Fruit fly (Drosophila melanogaster) whole organism, embryonic: ENCODE measurements around the gene CG13248.

Experiments
- Antp ChIP-seq: fragments of 200-800 bp; sonication (Bioruptor generic); optimal IDR thresholded peaks from 3 replicates; lab custom pipeline; 2016; ENCODE audit warnings: missing biosample characterization, missing genetic modification characterization
- CG10979 ChIP-seq: fragments of 200-800 bp; sonication (Bioruptor generic); optimal IDR thresholded peaks from 2 replicates; lab custom pipeline; 2018; ENCODE audit warnings: missing biosample characterization, mild to moderate bottlenecking, missing genetic modification characterization, moderate library complexity
- CG11456 ChIP-seq: fragments of 200-800 bp; sonication (Bioruptor generic); IDR thresholded peaks from 3 replicates; pipeline ENCODE4 v1.3.6; 2022; ENCODE audit warnings: missing biosample characterization, missing genetic modification characterization
- CG11695 ChIP-seq: fragments of 200-800 bp; sonication (Bioruptor generic); IDR thresholded peaks from 3 replicates; pipeline ENCODE4 v1.3.6; 2022; ENCODE audit warnings: missing biosample characterization, missing genetic modification characterization
- CG11723 ChIP-seq: fragments of 200-800 bp; sonication (Bioruptor generic); optimal IDR thresholded peaks from 2 replicates; lab custom pipeline; 2017; ENCODE audit warnings: missing biosample characterization, mild to moderate bottlenecking, missing genetic modification characterization
- CG12104 ChIP-seq: fragments of 200-800 bp; sonication (Bioruptor generic); optimal IDR thresholded peaks from 3 replicates; lab custom pipeline; 2016; ENCODE audit warnings: missing biosample characterization, missing genetic modification characterization
- CG12659 ChIP-seq: fragments of 200-800 bp; sonication (Bioruptor generic); optimal IDR thresholded peaks from 3 replicates; lab custom pipeline; 2017; ENCODE audit warnings: mild to moderate bottlenecking, missing biosample characterization, missing genetic modification reagents, missing genetic modification characterization
- CG12769 ChIP-seq: fragments of 200-800 bp; sonication (Bioruptor generic); optimal IDR thresholded peaks from 2 replicates; lab custom pipeline; 2019; ENCODE audit warnings: missing biosample characterization, mild to moderate bottlenecking, missing genetic modification characterization, moderate library complexity
- CG13296 ChIP-seq: fragments of 200-800 bp; sonication (Bioruptor generic); optimal IDR thresholded peaks from 3 replicates; lab custom pipeline; 2018; ENCODE audit warnings: missing biosample characterization, mild to moderate bottlenecking, missing genetic modification characterization
- CG1529 ChIP-seq: fragments of 200-800 bp; sonication (Bioruptor generic); optimal IDR thresholded peaks from 3 replicates; lab custom pipeline; 2018; ENCODE audit warnings: missing biosample characterization, missing genetic modification characterization
- CG16813 ChIP-seq: fragments of 200-800 bp; sonication (Bioruptor generic); IDR thresholded peaks from 3 replicates; pipeline ENCODE4 v1.3.6; 2022; ENCODE audit warnings: missing biosample characterization, missing genetic modification characterization; ENCODE audit not compliant: partially characterized antibody
- CG17359 ChIP-seq: fragments of 200-800 bp; sonication (Bioruptor generic); optimal IDR thresholded peaks from 3 replicates; lab custom pipeline; 2018; ENCODE audit warnings: missing biosample characterization, mild to moderate bottlenecking, missing genetic modification characterization, moderate library complexity
- CG17802 ChIP-seq: fragments of 200-800 bp; sonication (Bioruptor generic); optimal IDR thresholded peaks from 2 replicates; lab custom pipeline; 2018; ENCODE audit warnings: missing biosample characterization, mild to moderate bottlenecking, missing genetic modification characterization, moderate library complexity
- CG18476 ChIP-seq: fragments of 200-800 bp; sonication (Bioruptor generic); optimal IDR thresholded peaks from 2 replicates; lab custom pipeline; 2016; ENCODE audit warnings: missing biosample characterization, mild to moderate bottlenecking, missing genetic modification characterization
- CG18599 ChIP-seq: fragments of 200-800 bp; sonication (Bioruptor generic); optimal IDR thresholded peaks from 3 replicates; lab custom pipeline; 2017; ENCODE audit warnings: missing biosample characterization, missing genetic modification characterization, mild to moderate bottlenecking, moderate library complexity, missing genetic modification reagents
- CG32767 ChIP-seq: fragments of 200-800 bp; sonication (Bioruptor generic); IDR thresholded peaks from 2 replicates; pipeline ENCODE4 v1.3.6; 2022; ENCODE audit warnings: missing biosample characterization, missing genetic modification characterization
- CG3726 ChIP-seq: fragments of 200-800 bp; sonication (Bioruptor generic); IDR thresholded peaks from 3 replicates; pipeline ENCODE4, ENCODE4 v1.3.6; 2022; ENCODE audit warnings: missing biosample characterization, missing genetic modification characterization
- CG5180 ChIP-seq: fragments of 200-800 bp; sonication (Bioruptor generic); optimal IDR thresholded peaks from 3 replicates; lab custom pipeline; 2017; ENCODE audit warnings: missing biosample characterization, missing genetic modification characterization, mild to moderate bottlenecking, moderate library complexity, missing genetic modification reagents
- CG8290 ChIP-seq, 3 experiments: fragments of 200-800 bp; sonication (Bioruptor generic); optimal IDR thresholded peaks; 2 replicates each; lab custom pipeline; 2016 to 2019; ENCODE audit warnings: missing biosample characterization in 3 of 3, missing genetic modification characterization in 3 of 3, mild to moderate bottlenecking in 2 of 3, moderate library complexity in 1 of 3
- Max ChIP-seq: fragments of 200-800 bp; sonication (Bioruptor generic); optimal IDR thresholded peaks from 2 replicates; lab custom pipeline; 2016; ENCODE audit warnings: missing biosample characterization, mild to moderate bottlenecking, missing genetic modification characterization
- Med ChIP-seq: fragments of 200-800 bp; sonication (Bioruptor generic); peaks from one replicate; lab custom pipeline; 2016; ENCODE audit warnings: missing biosample characterization, missing genetic modification characterization, mild to moderate bottlenecking, inconsistent platforms, moderate library complexity
- Meics ChIP-seq: fragments of 200-800 bp; sonication (Bioruptor generic); optimal IDR thresholded peaks from 2 replicates; lab custom pipeline; 2017; ENCODE audit warnings: missing biosample characterization, mild to moderate bottlenecking, missing genetic modification characterization
- NfI ChIP-seq: fragments of 200-800 bp; sonication (Bioruptor generic); optimal IDR thresholded peaks from 3 replicates; lab custom pipeline; 2018; ENCODE audit warnings: missing biosample characterization, mild to moderate bottlenecking, missing genetic modification characterization, moderate library complexity
- PHDP ChIP-seq: fragments of 200-800 bp; sonication (Bioruptor generic); optimal IDR thresholded peaks from 3 replicates; lab custom pipeline; 2018; ENCODE audit warnings: missing biosample characterization, mild to moderate bottlenecking, missing genetic modification characterization, moderate library complexity
- Sox100B ChIP-seq: fragments of 200-800 bp; sonication (Bioruptor generic); optimal IDR thresholded peaks from 3 replicates; lab custom pipeline; 2018; ENCODE audit warnings: missing biosample characterization, mild to moderate bottlenecking, missing genetic modification characterization
- Taf1 ChIP-seq: fragments of 200-800 bp; sonication (Bioruptor generic); IDR thresholded peaks from 2 replicates; pipeline ENCODE4 v1.3.6; 2022; ENCODE audit warnings: missing biosample characterization, missing genetic modification characterization
- Vsx1 ChIP-seq: fragments of 200-800 bp; sonication (Bioruptor generic); optimal IDR thresholded peaks from 2 replicates; lab custom pipeline; 2017; ENCODE audit warnings: missing biosample characterization, mild to moderate bottlenecking, missing genetic modification characterization, missing genetic modification reagents
- ci ChIP-seq: fragments of 200-800 bp; sonication (Bioruptor generic); IDR thresholded peaks from 3 replicates; pipeline ENCODE4 v1.3.6; 2022; ENCODE audit warnings: missing biosample characterization, missing genetic modification characterization
- fru ChIP-seq: fragments of >200 bp; optimal IDR thresholded peaks from 2 replicates; lab custom pipeline; 2017
- gcm ChIP-seq: fragments of 200-800 bp; sonication (Bioruptor generic); optimal IDR thresholded peaks from 2 replicates; lab custom pipeline; 2019; ENCODE audit warnings: missing biosample characterization, mild to moderate bottlenecking, missing genetic modification characterization, moderate library complexity
- grau ChIP-seq: fragments of 200-800 bp; optimal IDR thresholded peaks from 3 replicates; lab custom pipeline; 2019; ENCODE audit warnings: missing biosample characterization, mild to moderate bottlenecking, missing genetic modification characterization, moderate library complexity
- grn ChIP-seq: fragments of 200-800 bp; sonication (Bioruptor generic); optimal IDR thresholded peaks from 3 replicates; lab custom pipeline; 2017; ENCODE audit warnings: missing biosample characterization, missing genetic modification characterization
- kay ChIP-seq: fragments of 200-800 bp; sonication (Bioruptor generic); optimal IDR thresholded peaks from 2 replicates; lab custom pipeline; 2016; ENCODE audit warnings: missing biosample characterization, missing genetic modification characterization
- mirr ChIP-seq: fragments of 200-800 bp; sonication (Bioruptor generic); optimal IDR thresholded peaks from 3 replicates; lab custom pipeline; 2018; ENCODE audit warnings: missing biosample characterization, mild to moderate bottlenecking, missing genetic modification characterization
- peb ChIP-seq: fragments of 200-800 bp; sonication (Bioruptor generic); IDR thresholded peaks from 2 replicates; pipeline ENCODE4 v1.3.6; 2022; ENCODE audit warnings: missing biosample characterization, missing genetic modification characterization
- pfk ChIP-seq: fragments of 200-800 bp; sonication (Bioruptor generic); optimal IDR thresholded peaks from 2 replicates; lab custom pipeline; 2018; ENCODE audit warnings: missing biosample characterization, mild to moderate bottlenecking, missing genetic modification characterization, moderate library complexity
- salm ChIP-seq: fragments of 200-800 bp; sonication (Bioruptor generic); optimal IDR thresholded peaks from 2 replicates; lab custom pipeline; 2018; ENCODE audit warnings: missing biosample characterization, mild to moderate bottlenecking, missing genetic modification characterization
- sc ChIP-seq, 3 experiments: fragments of >200 bp in 2 of 3; fragments of 200-800 bp in 1 of 3; sonication (Bioruptor generic) in 1 of 3; optimal IDR thresholded peaks; 2 replicates in 2 of 3; 3 replicates in 1 of 3; lab custom pipeline; 2017; ENCODE audit warnings: mild to moderate bottlenecking in 1 of 3, missing biosample characterization in 1 of 3, missing genetic modification characterization in 1 of 3, missing genetic modification reagents in 1 of 3
- scrt ChIP-seq: fragments of 200-800 bp; sonication (Bioruptor generic); optimal IDR thresholded peaks from 2 replicates; lab custom pipeline; 2018; ENCODE audit warnings: missing biosample characterization, mild to moderate bottlenecking, missing genetic modification characterization, moderate library complexity
- sd ChIP-seq: fragments of 200-800 bp; sonication (Bioruptor generic); optimal IDR thresholded peaks from 3 replicates; lab custom pipeline; 2018; ENCODE audit warnings: missing biosample characterization, mild to moderate bottlenecking, missing genetic modification characterization, moderate library complexity
- slbo ChIP-seq: fragments of 200-800 bp; sonication (Bioruptor generic); IDR thresholded peaks from 2 replicates; pipeline ENCODE4 v1.3.6; 2022; ENCODE audit warnings: missing biosample characterization, missing genetic modification characterization
- ttk ChIP-seq: fragments of 200-800 bp; sonication (Bioruptor generic); IDR thresholded peaks from 2 replicates; pipeline ENCODE4 v2.1.2; 2022; ENCODE audit warnings: missing biosample characterization, missing genetic modification characterization
- tup ChIP-seq: fragments of 200-800 bp; sonication (Bioruptor generic); optimal IDR thresholded peaks from 2 replicates; lab custom pipeline; 2016; ENCODE audit warnings: missing biosample characterization, mild to moderate bottlenecking, missing genetic modification characterization, moderate library complexity
- twi ChIP-seq: fragments of 200-800 bp; optimal IDR thresholded peaks from 2 replicates; lab custom pipeline; 2019; ENCODE audit warnings: missing biosample characterization, mild to moderate bottlenecking, missing genetic modification characterization, moderate library complexity
- unpg ChIP-seq: fragments of 200-800 bp; sonication (Bioruptor generic); optimal IDR thresholded peaks from 3 replicates; lab custom pipeline; 2018; ENCODE audit warnings: missing biosample characterization, mild to moderate bottlenecking, missing genetic modification characterization, moderate library complexity
- vvl ChIP-seq: fragments of 200-800 bp; sonication (Bioruptor generic); IDR thresholded peaks from 2 replicates; pipeline ENCODE4 v1.3.6; 2022; ENCODE audit warnings: missing biosample characterization, missing genetic modification characterization
- zfh2 ChIP-seq: fragments of 200-800 bp; sonication (Bioruptor generic); optimal IDR thresholded peaks from 2 replicates; lab custom pipeline; 2016; ENCODE audit warnings: missing biosample characterization, missing genetic modification characterization

CG13248 gene

dm6 chr3L:20410780-20411179, 414 bp upstream of the CG13248 start (continued):
- TF ChIP-seq Sox100B (GFP tag; lab: Kevin White, UChicago) (peak; percentile 27), CG11695 (GFP tag; lab: Robert Waterston, UW) (no peak), Med (GFP tag; lab: Kevin White, UChicago) (peak; percentile 63), CG17359 (tag; lab: Kevin White, UChicago) (peak; percentile 16), tup (GFP tag; lab: Kevin White, UChicago) (no peak), CG13296 (GFP tag; lab: Kevin White, UChicago) (peak; percentile 13), NfI (GFP tag; lab: Kevin White, UChicago) (peak; percentile 10), PHDP (tag; lab: Kevin White, UChicago) (peak; percentile 35), sd (tag; lab: Kevin White, UChicago) (peak; percentile 26), unpg (GFP tag; lab: Kevin White, UChicago) (peak; percentile 42), ci (GFP tag; lab: Robert Waterston, UW) (peak; percentile 7; the same call in 1 of the 3 replicates), Vsx1 (GFP tag; lab: Kevin White, UChicago) (peak; percentile 100), CG10979 (no peak), Taf1 (no peak), CG12659 (GFP tag; lab: Kevin White, UChicago) (peak; percentile 8), vvl (GFP tag; lab: Robert Waterston, UW) (peak; percentile 61), CG8290 (GFP tag; optimal IDR thresholded peaks at IDR 0.05; lab: Kevin White, UChicago) (no peak), CG8290 (tag; optimal IDR thresholded peaks at IDR 0.05; lab: Kevin White, UChicago) (peak in 1 of 2 experiments; percentile 17), mirr (GFP tag; lab: Kevin White, UChicago) (peak; percentile 26), CG12769 (tag; lab: Kevin White, UChicago) (no peak), fru (no peak)
- TF ChIP-seq, all 482 proteins: peak for 26

dm6 chr3L:20405971-20406948, 4.1 kb downstream of the CG13248 start:
- no peak for TF ChIP-seq sc (optimal IDR thresholded peaks at IDR 0.05; lab: Kevin White, UChicago)
- no peak for TF ChIP-seq sc (GFP tag; optimal IDR thresholded peaks at IDR 0.05; lab: Kevin White, UChicago)
- no peak for TF ChIP-seq slbo
- TF ChIP-seq twi (tag; lab: Kevin White, UChicago) = peak; percentile 65
- peak; percentile 8 for TF ChIP-seq Meics (GFP tag; lab: Kevin White, UChicago)
- TF ChIP-seq salm (tag; lab: Kevin White, UChicago) = peak; percentile 67
- peak; percentile 79 for TF ChIP-seq grn
- no peak for TF ChIP-seq CG11456
- no peak for TF ChIP-seq CG18476
- TF ChIP-seq scrt (GFP tag; lab: Kevin White, UChicago) = peak; percentile 31
- no peak for TF ChIP-seq Antp (GFP tag; lab: Kevin White, UChicago)
- TF ChIP-seq CG16813 (GFP tag; lab: Robert Waterston, UW) = no peak
- no peak for TF ChIP-seq zfh2
- TF ChIP-seq kay (GFP tag; lab: Kevin White, UChicago) = no peak
- no peak for TF ChIP-seq pfk (GFP tag; lab: Kevin White, UChicago)
- TF ChIP-seq ttk (GFP tag; lab: Robert Waterston, UW) = no peak
- peak; percentile 0 for TF ChIP-seq CG18599 (GFP tag; lab: Kevin White, UChicago)
- no peak for TF ChIP-seq Max (GFP tag; lab: Kevin White, UChicago)
- TF ChIP-seq CG12104 (GFP tag; lab: Kevin White, UChicago) = peak; percentile 9
- TF ChIP-seq CG11723 (GFP tag; lab: Kevin White, UChicago) = no peak
- peak; percentile 14 for TF ChIP-seq CG1529 (GFP tag; lab: Kevin White, UChicago)
- TF ChIP-seq gcm (GFP tag; lab: Kevin White, UChicago) = peak; percentile 24
- no peak for TF ChIP-seq CG3726
- no peak for TF ChIP-seq peb (GFP tag; lab: Robert Waterston, UW)
- no peak for TF ChIP-seq CG32767 (GFP tag; lab: Robert Waterston, UW)
- TF ChIP-seq grau = no peak
- peak; percentile 71 for TF ChIP-seq CG17802
- peak; percentile 5 for TF ChIP-seq CG5180 (GFP tag; lab: Kevin White, UChicago)
